Fruit fly (Drosophila melanogaster) whole organism, embryonic: ENCODE measurements around the gene dsf.

Source experiments
- ATbp ChIP-seq: fragments of 200-800 bp; sonication (Bioruptor generic); optimal IDR thresholded peaks from 2 replicates; lab custom pipeline; 2017; ENCODE audit warnings: missing biosample characterization, mild to moderate bottlenecking, missing genetic modification characterization, missing genetic modification reagents
- Aef1 ChIP-seq: fragments of 200-800 bp; sonication (Bioruptor generic); IDR thresholded peaks from 3 replicates; pipeline ENCODE4 v1.3.6; 2022; ENCODE audit warnings: missing biosample characterization, missing genetic modification characterization
- B-H2 ChIP-seq: fragments of 200-800 bp; sonication (Bioruptor generic); optimal IDR thresholded peaks from 2 replicates; lab custom pipeline; 2018; ENCODE audit warnings: missing biosample characterization, mild to moderate bottlenecking, missing genetic modification characterization
- Bgb ChIP-seq: fragments of 200-800 bp; sonication (Bioruptor generic); IDR thresholded peaks from 2 replicates; pipeline ENCODE4 v1.3.6; 2022; ENCODE audit warnings: missing biosample characterization, missing genetic modification characterization; ENCODE audit not compliant: partially characterized antibody
- Blimp-1 ChIP-seq: fragments of 200-800 bp; sonication (Bioruptor generic); optimal IDR thresholded peaks from 3 replicates; lab custom pipeline; 2018; ENCODE audit warnings: missing biosample characterization, missing genetic modification characterization, mild to moderate bottlenecking, moderate library complexity, missing genetic modification reagents
- CG10431 ChIP-seq: fragments of 200-800 bp; sonication (Bioruptor generic); optimal IDR thresholded peaks from 3 replicates; lab custom pipeline; 2018; ENCODE audit warnings: missing biosample characterization, mild to moderate bottlenecking, missing genetic modification characterization
- CG11085 ChIP-seq: fragments of 200-800 bp; sonication (Bioruptor generic); IDR thresholded peaks from 2 replicates; pipeline ENCODE4 v1.3.6; 2022; ENCODE audit warnings: missing biosample characterization, missing genetic modification characterization
- CG11504 ChIP-seq: fragments of 200-800 bp; sonication (Bioruptor generic); optimal IDR thresholded peaks from 3 replicates; lab custom pipeline; 2019; ENCODE audit warnings: missing biosample characterization, mild to moderate bottlenecking, missing genetic modification characterization, moderate library complexity
- CG13624 ChIP-seq: fragments of 200-800 bp; sonication (Bioruptor generic); optimal IDR thresholded peaks from 2 replicates; lab custom pipeline; 2016; ENCODE audit warnings: missing biosample characterization, missing genetic modification characterization
- CG14050 ChIP-seq: fragments of 200-800 bp; sonication (Bioruptor generic); IDR thresholded peaks from 3 replicates; pipeline ENCODE4 v1.3.6; 2022; ENCODE audit warnings: missing biosample characterization, missing genetic modification characterization
- CG18619 ChIP-seq: fragments of 200-800 bp; sonication (Bioruptor generic); optimal IDR thresholded peaks from 3 replicates; lab custom pipeline; 2017; ENCODE audit warnings: missing biosample characterization, mild to moderate bottlenecking, missing genetic modification characterization
- CG2889 ChIP-seq: fragments of 200-800 bp; sonication (Bioruptor generic); IDR thresholded peaks from 3 replicates; pipeline ENCODE4 v1.3.6; 2022; ENCODE audit warnings: missing biosample characterization, missing genetic modification characterization
- CG30020 ChIP-seq: fragments of 200-800 bp; optimal IDR thresholded peaks from 2 replicates; lab custom pipeline; 2019; ENCODE audit warnings: missing biosample characterization, mild to moderate bottlenecking, missing genetic modification characterization, moderate library complexity
- CG30403 ChIP-seq: fragments of 200-800 bp; sonication (Bioruptor generic); optimal IDR thresholded peaks from 3 replicates; lab custom pipeline; 2016; ENCODE audit warnings: missing biosample characterization, missing genetic modification characterization
- CG31224 ChIP-seq: fragments of 200-800 bp; sonication (Bioruptor generic); IDR thresholded peaks from 2 replicates; pipeline ENCODE4 v1.3.6; 2022; ENCODE audit warnings: missing biosample characterization, missing genetic modification characterization
- CG31388 ChIP-seq: fragments of 200-800 bp; sonication (Bioruptor generic); optimal IDR thresholded peaks from 2 replicates; lab custom pipeline; 2016; ENCODE audit warnings: missing biosample characterization, missing genetic modification characterization
- CG33213 ChIP-seq: fragments of 200-800 bp; sonication (Bioruptor generic); optimal IDR thresholded peaks from 3 replicates; lab custom pipeline; 2016; ENCODE audit warnings: missing biosample characterization, missing genetic modification characterization
- CG34422 ChIP-seq: fragments of 200-800 bp; sonication (Bioruptor generic); IDR thresholded peaks from 3 replicates; pipeline ENCODE4 v1.3.6; 2022; ENCODE audit warnings: missing biosample characterization, missing genetic modification characterization
- CG4820 ChIP-seq: fragments of 200-800 bp; sonication (Bioruptor generic); optimal IDR thresholded peaks from 3 replicates; lab custom pipeline; 2016; ENCODE audit warnings: missing biosample characterization, missing genetic modification characterization
- CG7745 ChIP-seq: fragments of 200-800 bp; sonication (Bioruptor generic); optimal IDR thresholded peaks from 2 replicates; lab custom pipeline; 2018; ENCODE audit warnings: missing biosample characterization, mild to moderate bottlenecking, missing genetic modification characterization, moderate library complexity
- CG8944 ChIP-seq: fragments of 200-800 bp; sonication (Bioruptor generic); optimal IDR thresholded peaks from 3 replicates; lab custom pipeline; 2016; ENCODE audit warnings: missing biosample characterization, missing genetic modification characterization
- CG9932 ChIP-seq: fragments of 200-800 bp; sonication (Bioruptor generic); IDR thresholded peaks from 2 replicates; pipeline ENCODE4 v1.3.6; 2022; ENCODE audit warnings: missing biosample characterization, missing genetic modification characterization
- CoRest ChIP-seq: fragments of 200-800 bp; sonication (Bioruptor generic); optimal IDR thresholded peaks from 3 replicates; lab custom pipeline; 2018; ENCODE audit warnings: missing biosample characterization, mild to moderate bottlenecking, missing genetic modification characterization, moderate library complexity
- D19A ChIP-seq: fragments of 200-800 bp; optimal IDR thresholded peaks from 3 replicates; lab custom pipeline; 2019; ENCODE audit warnings: missing biosample characterization, mild to moderate bottlenecking, missing genetic modification characterization, moderate library complexity
- Dp ChIP-seq: fragments of 200-800 bp; sonication (Bioruptor generic); optimal IDR thresholded peaks from 2 replicates; lab custom pipeline; 2018; ENCODE audit warnings: missing biosample characterization, mild to moderate bottlenecking, missing genetic modification characterization, moderate library complexity
- Drgx ChIP-seq: fragments of 200-800 bp; sonication (Bioruptor generic); IDR thresholded peaks from 2 replicates; pipeline ENCODE4 v1.3.6; 2022; ENCODE audit warnings: missing biosample characterization, missing genetic modification characterization
- HLH54F ChIP-seq: fragments of 200-800 bp; sonication (Bioruptor generic); optimal IDR thresholded peaks from 3 replicates; lab custom pipeline; 2016; ENCODE audit warnings: missing biosample characterization, missing genetic modification characterization
- HLHmδ ChIP-seq: fragments of 200-800 bp; sonication (Bioruptor generic); optimal IDR thresholded peaks from 2 replicates; lab custom pipeline; 2018; ENCODE audit warnings: missing biosample characterization, mild to moderate bottlenecking, missing genetic modification characterization, moderate library complexity
- HmgD ChIP-seq: fragments of 200-800 bp; sonication (Bioruptor generic); optimal IDR thresholded peaks from 3 replicates; lab custom pipeline; 2016; ENCODE audit warnings: missing biosample characterization, missing genetic modification characterization
- Hr3 ChIP-seq: fragments of 200-800 bp; sonication (Bioruptor generic); optimal IDR thresholded peaks from 3 replicates; lab custom pipeline; 2016; ENCODE audit warnings: missing biosample characterization, missing genetic modification characterization
- Hr78 ChIP-seq, 2 experiments: fragments of 200-800 bp in 1 of 2; fragments of >200 bp in 1 of 2; sonication (Bioruptor generic) in 1 of 2; optimal IDR thresholded peaks; 2 replicates each; lab custom pipeline; 2017 to 2019; ENCODE audit warnings: missing biosample characterization in 2 of 2, missing genetic modification characterization in 2 of 2, mild to moderate bottlenecking in 1 of 2, moderate library complexity in 1 of 2
- Hsf ChIP-seq: fragments of 200-800 bp; sonication (Bioruptor generic); optimal IDR thresholded peaks from 3 replicates; lab custom pipeline; 2016; ENCODE audit warnings: missing biosample characterization, missing genetic modification characterization
- Meics ChIP-seq: fragments of 200-800 bp; sonication (Bioruptor generic); optimal IDR thresholded peaks from 2 replicates; lab custom pipeline; 2017; ENCODE audit warnings: missing biosample characterization, mild to moderate bottlenecking, missing genetic modification characterization
- Optix ChIP-seq: fragments of 200-800 bp; sonication (Bioruptor generic); IDR thresholded peaks from 3 replicates; pipeline ENCODE4 v1.3.6; 2022; ENCODE audit warnings: missing biosample characterization, missing genetic modification characterization
- Sox100B ChIP-seq: fragments of 200-800 bp; sonication (Bioruptor generic); optimal IDR thresholded peaks from 3 replicates; lab custom pipeline; 2018; ENCODE audit warnings: missing biosample characterization, mild to moderate bottlenecking, missing genetic modification characterization
- Taf1 ChIP-seq: fragments of 200-800 bp; sonication (Bioruptor generic); IDR thresholded peaks from 2 replicates; pipeline ENCODE4 v1.3.6; 2022; ENCODE audit warnings: missing biosample characterization, missing genetic modification characterization
- amos ChIP-seq: fragments of 200-800 bp; sonication (Bioruptor generic); IDR thresholded peaks from 2 replicates; pipeline ENCODE4 v1.3.6; 2022; ENCODE audit warnings: missing biosample characterization, missing genetic modification characterization; ENCODE audit not compliant: partially characterized antibody
- chif ChIP-seq, 2 experiments: fragments of 200-800 bp; sonication (Bioruptor generic); optimal IDR thresholded peaks; 3 replicates each; lab custom pipeline; 2016; ENCODE audit warnings: missing biosample characterization in 2 of 2, missing genetic modification characterization in 2 of 2
- crol ChIP-seq: fragments of 200-800 bp; sonication (Bioruptor generic); IDR thresholded peaks from 2 replicates; pipeline ENCODE4 v1.3.6; 2022; ENCODE audit warnings: missing biosample characterization, missing genetic modification characterization
- danr ChIP-seq: fragments of 200-800 bp; sonication (Bioruptor generic); IDR thresholded peaks from 2 replicates; pipeline ENCODE4 v1.3.6; 2022; ENCODE audit warnings: missing biosample characterization, missing genetic modification characterization
- dmrt99B ChIP-seq: fragments of 200-800 bp; sonication (Bioruptor generic); optimal IDR thresholded peaks from 2 replicates; lab custom pipeline; 2018; ENCODE audit warnings: missing biosample characterization, mild to moderate bottlenecking, missing genetic modification characterization, moderate library complexity
- fd96Cb ChIP-seq: fragments of 200-800 bp; sonication (Bioruptor generic); optimal IDR thresholded peaks from 2 replicates; lab custom pipeline; 2018; ENCODE audit warnings: missing biosample characterization, mild to moderate bottlenecking, missing genetic modification characterization, moderate library complexity
- pnt ChIP-seq: fragments of 200-800 bp; sonication (Bioruptor generic); optimal IDR thresholded peaks from 3 replicates; lab custom pipeline; 2016; ENCODE audit warnings: missing biosample characterization, missing genetic modification characterization
- ro ChIP-seq: fragments of 200-800 bp; sonication (Bioruptor generic); IDR thresholded peaks from 2 replicates; pipeline ENCODE4 v1.3.6; 2022; ENCODE audit warnings: missing biosample characterization, missing genetic modification characterization
- sens ChIP-seq: fragments of 200-800 bp; sonication (Bioruptor generic); peaks from one replicate; lab custom pipeline; 2016; ENCODE audit warnings: missing biosample characterization, missing genetic modification characterization
- tap ChIP-seq: fragments of 200-800 bp; optimal IDR thresholded peaks from 3 replicates; lab custom pipeline; 2019; ENCODE audit warnings: missing biosample characterization, mild to moderate bottlenecking, missing genetic modification characterization, moderate library complexity
- tll ChIP-seq, 2 experiments: fragments of 200-800 bp in 1 of 2; fragments of >200 bp in 1 of 2; sonication (Bioruptor generic) in 1 of 2; optimal IDR thresholded peaks; 2 replicates each; lab custom pipeline; 2017 to 2019; ENCODE audit warnings: missing biosample characterization in 2 of 2, missing genetic modification characterization in 2 of 2, mild to moderate bottlenecking in 1 of 2, moderate library complexity in 1 of 2
- tna ChIP-seq: fragments of 200-800 bp; sonication (Bioruptor generic); IDR thresholded peaks from 2 replicates; pipeline ENCODE4 v1.3.6; 2022; ENCODE audit warnings: missing biosample characterization, missing genetic modification characterization; ENCODE audit not compliant: partially characterized antibody
- vfl ChIP-seq: fragments of 200-800 bp; sonication (Bioruptor generic); optimal IDR thresholded peaks from 2 replicates; lab custom pipeline; 2016; ENCODE audit warnings: missing biosample characterization, missing genetic modification characterization

dsf gene

DNA sequence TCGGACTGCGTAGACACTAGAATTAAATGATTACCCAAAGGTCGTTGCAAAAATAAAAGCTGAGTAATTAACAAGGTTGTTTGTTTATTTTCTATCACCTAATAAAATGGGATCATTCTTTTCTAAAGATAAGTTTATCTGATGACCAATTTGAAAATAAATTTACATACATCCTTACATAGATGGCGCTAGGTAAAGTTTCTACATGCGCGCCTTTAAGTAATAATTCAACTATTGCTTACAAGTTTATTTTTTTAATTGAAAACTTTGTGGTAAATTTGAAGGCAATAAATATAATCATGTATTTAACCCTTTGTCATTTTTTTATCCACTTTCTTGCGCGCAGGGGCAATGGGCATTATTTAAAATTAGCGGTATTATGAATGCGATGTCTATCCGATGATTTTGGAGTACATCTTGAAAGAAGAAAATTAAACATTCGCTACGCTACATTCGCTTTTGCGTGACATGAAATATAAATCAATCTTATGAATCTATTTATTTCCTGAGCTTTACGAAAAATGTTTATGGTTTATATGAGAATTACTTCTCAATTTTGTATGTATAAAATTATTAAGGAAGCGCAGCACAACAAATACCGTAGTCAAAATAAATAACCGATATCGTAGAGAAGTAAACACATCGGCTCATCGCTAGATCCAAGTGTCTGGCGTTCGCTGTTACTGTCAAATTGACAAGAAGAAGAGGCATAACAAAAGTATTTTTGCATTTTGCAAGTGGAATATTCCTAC is 23.2 kb downstream of the dsf start, which contains the start of gene CG9044 (continued):
- TF ChIP-seq Meics: no peak
- TF ChIP-seq tap (tag; lab: Kevin White, UChicago): no peak
- TF ChIP-seq CoRest (tag; lab: Kevin White, UChicago): no peak
- peak; percentile 37 for TF ChIP-seq fd96Cb (tag; lab: Kevin White, UChicago)
- TF ChIP-seq Hr78 (GFP tag; optimal IDR thresholded peaks at IDR 0.05; lab: Kevin White, UChicago): no peak
- no peak for TF ChIP-seq dmrt99B (tag; lab: Kevin White, UChicago)
- no peak for TF ChIP-seq CG14050 (GFP tag; lab: Robert Waterston, UW)
- TF ChIP-seq HLH54F: peak; percentile 79
- peak; percentile 7 for TF ChIP-seq CG33213 (GFP tag; lab: Kevin White, UChicago)
- peak; percentile 66 for TF ChIP-seq pnt (GFP tag; lab: Kevin White, UChicago)
- peak; percentile 22; the same call in 2 of the 3 replicates for TF ChIP-seq Aef1
- no peak for TF ChIP-seq Blimp-1 (GFP tag; lab: Kevin White, UChicago)
- TF ChIP-seq tll (GFP tag; optimal IDR thresholded peaks at IDR 0.05; lab: Kevin White, UChicago): peak in 1 of 2 experiments; percentile 66
- peak; percentile 49; the same call in 1 of the 3 replicates for TF ChIP-seq CG34422 (GFP tag; lab: Robert Waterston, UW)
- peak; percentile 23 for TF ChIP-seq vfl (GFP tag; lab: Kevin White, UChicago)
- no peak for TF ChIP-seq Sox100B (GFP tag; lab: Kevin White, UChicago)
- TF ChIP-seq Taf1 (GFP tag; lab: Robert Waterston, UW): no peak
- peak; percentile 74 for TF ChIP-seq CG30403 (GFP tag; lab: Kevin White, UChicago)
- no peak for TF ChIP-seq CG10431
- TF ChIP-seq CG11085 (GFP tag; lab: Robert Waterston, UW): no peak
- no peak for TF ChIP-seq danr (GFP tag; lab: Robert Waterston, UW)
- no peak for TF ChIP-seq CG31388
- peak; percentile 87 for TF ChIP-seq sens (GFP tag; lab: Kevin White, UChicago)
- peak; percentile 89 for TF ChIP-seq amos (GFP tag; lab: Robert Waterston, UW)
- TF ChIP-seq CG31224: 0 out of 2 replicates have a peak, but pooled peaks have one; percentile 21
- TF ChIP-seq ATbp (GFP tag; lab: Kevin White, UChicago): no peak
- peak; percentile 61 for TF ChIP-seq CG8944
- TF ChIP-seq CG4820 (GFP tag; lab: Kevin White, UChicago): peak; percentile 39
- peak; percentile 1 to 46 for TF ChIP-seq chif (GFP tag; optimal IDR thresholded peaks at IDR 0.05; lab: Kevin White, UChicago)
- peak; percentile 54 for TF ChIP-seq CG18619 (GFP tag; lab: Kevin White, UChicago)
- TF ChIP-seq HmgD (GFP tag; lab: Kevin White, UChicago): peak; percentile 31
- TF ChIP-seq Dp: peak; percentile 75
- peak; percentile 89 for TF ChIP-seq Bgb (GFP tag; lab: Robert Waterston, UW)
- no peak for TF ChIP-seq Drgx (GFP tag; lab: Robert Waterston, UW)
- peak; percentile 80 for TF ChIP-seq CG9932 (GFP tag; lab: Robert Waterston, UW)
- no peak for TF ChIP-seq D19A (tag; lab: Kevin White, UChicago)
- TF ChIP-seq CG2889 (GFP tag; lab: Robert Waterston, UW): 0 out of 3 replicates have a peak, but pooled peaks have one; percentile 9
- TF ChIP-seq crol: no peak
- TF ChIP-seq tna (GFP tag; lab: Robert Waterston, UW): peak; percentile 76
- no peak for TF ChIP-seq ro (GFP tag; lab: Robert Waterston, UW)
- no peak for TF ChIP-seq HLHmδ (GFP tag; lab: Kevin White, UChicago)
- TF ChIP-seq Hr3 (GFP tag; lab: Kevin White, UChicago): peak; percentile 68
- no peak for TF ChIP-seq CG7745 (tag; lab: Kevin White, UChicago)
- no peak for TF ChIP-seq CG11504 (tag; lab: Kevin White, UChicago)
- TF ChIP-seq Hsf (GFP tag; lab: Kevin White, UChicago): peak; percentile 69
- TF ChIP-seq CG13624 (GFP tag; lab: Kevin White, UChicago): peak; percentile 37
- TF ChIP-seq Optix (GFP tag; lab: Robert Waterston, UW): no peak
- no peak for TF ChIP-seq B-H2 (GFP tag; lab: Kevin White, UChicago)
- peak; percentile 64 for TF ChIP-seq CG30020 (tag; lab: Kevin White, UChicago)
